Worm (Caenorhabditis elegans) whole organism, late embryonic: Measurements from ENCODE around the gene snx-6.

Source experiments
- C08G9.2 ChIP-seq: sonication (generic microtip); optimal IDR thresholded peaks from 2 replicates; lab custom pipeline; 2016; ENCODE audit warnings: mild to moderate bottlenecking, missing genetic modification characterization, moderate library complexity, missing compliant biosample characterization
- C38D4.7 ChIP-seq: fragments of 200-800 bp; sonication (Bioruptor generic); optimal IDR thresholded peaks from 2 replicates; lab custom pipeline; 2018; ENCODE audit warnings: mild to moderate bottlenecking, missing genetic modification characterization, moderate library complexity, missing compliant biosample characterization
- Y22D7AL.16 ChIP-seq: sonication (generic microtip); optimal IDR thresholded peaks from 2 replicates; lab custom pipeline; 2016; ENCODE audit warnings: missing genetic modification characterization, missing compliant biosample characterization
- ama-1 ChIP-seq: fragments of 150-350 bp; optimal IDR thresholded peaks from 2 replicates; lab custom pipeline; 2014
- ceh-19 ChIP-seq: fragments of 200-800 bp; sonication (Bioruptor generic); optimal IDR thresholded peaks from 2 replicates; lab custom pipeline; 2018; ENCODE audit warnings: mild to moderate bottlenecking, missing genetic modification characterization, missing compliant biosample characterization
- ceh-22 ChIP-seq: sonication (generic microtip); optimal IDR thresholded peaks from 2 replicates; lab custom pipeline; 2017; ENCODE audit warnings: missing biosample characterization, missing genetic modification characterization
- ceh-30 ChIP-seq: fragments of 150-350 bp; optimal IDR thresholded peaks from 2 replicates; lab custom pipeline; 2014; ENCODE audit warnings: missing biosample characterization, missing genetic modification characterization
- ceh-48 ChIP-seq: sonication (generic microtip); optimal IDR thresholded peaks from 2 replicates; lab custom pipeline; 2016; ENCODE audit warnings: missing genetic modification characterization, inconsistent platforms, missing compliant biosample characterization
- ceh-9 ChIP-seq: sonication (generic microtip); optimal IDR thresholded peaks from 2 replicates; lab custom pipeline; 2016; ENCODE audit warnings: mild to moderate bottlenecking, missing genetic modification characterization, inconsistent platforms, missing compliant biosample characterization
- dmd-4 ChIP-seq: sonication (generic microtip); optimal IDR thresholded peaks from 2 replicates; lab custom pipeline; 2016; ENCODE audit warnings: borderline replicate concordance, missing genetic modification characterization, missing compliant biosample characterization
- elt-2 ChIP-seq: sonication (generic microtip); optimal IDR thresholded peaks from 2 replicates; lab custom pipeline; 2016; ENCODE audit warnings: missing genetic modification reagents, missing genetic modification characterization, missing compliant biosample characterization
- elt-4 ChIP-seq: sonication (generic microtip); optimal IDR thresholded peaks from 2 replicates; lab custom pipeline; 2016; ENCODE audit warnings: missing genetic modification characterization, missing compliant biosample characterization
- fkh-6 ChIP-seq: sonication (generic microtip); optimal IDR thresholded peaks from 2 replicates; lab custom pipeline; 2016; ENCODE audit warnings: missing genetic modification characterization, missing compliant biosample characterization
- gmeb-2 ChIP-seq: sonication (generic microtip); optimal IDR thresholded peaks from 2 replicates; lab custom pipeline; 2016; ENCODE audit warnings: missing genetic modification characterization, inconsistent platforms, missing compliant biosample characterization
- hlh-13 ChIP-seq: fragments of 200-800 bp; sonication (Bioruptor generic); optimal IDR thresholded peaks from 2 replicates; lab custom pipeline; 2018; ENCODE audit warnings: mild to moderate bottlenecking, missing genetic modification characterization, missing compliant biosample characterization
- hlh-6 ChIP-seq: sonication (generic microtip); optimal IDR thresholded peaks from 2 replicates; lab custom pipeline; 2016; ENCODE audit warnings: missing genotype, missing genetic modification characterization, missing compliant biosample characterization
- lim-6 ChIP-seq: sonication (generic microtip); optimal IDR thresholded peaks from 2 replicates; lab custom pipeline; 2016; ENCODE audit warnings: missing genetic modification characterization, missing compliant biosample characterization
- mec-3 ChIP-seq: sonication (generic microtip); optimal IDR thresholded peaks from 2 replicates; lab custom pipeline; 2016; ENCODE audit warnings: borderline replicate concordance, missing genetic modification characterization, missing compliant biosample characterization
- nfya-1 ChIP-seq: sonication (generic microtip); optimal IDR thresholded peaks from 2 replicates; lab custom pipeline; 2017; ENCODE audit warnings: missing genetic modification characterization, mild to moderate bottlenecking, missing compliant biosample characterization, antibody characterized with exemption, moderate library complexity
- nhr-11 ChIP-seq: fragments of 150-350 bp; optimal IDR thresholded peaks from 2 replicates; lab custom pipeline; 2014; ENCODE audit warnings: missing biosample characterization, missing genetic modification characterization
- pag-3 ChIP-seq: sonication (generic microtip); optimal IDR thresholded peaks from 2 replicates; lab custom pipeline; 2016; ENCODE audit warnings: missing compliant biosample characterization, missing genetic modification characterization, borderline replicate concordance
- pat-9 ChIP-seq: fragments of 200-800 bp; sonication (Bioruptor generic); optimal IDR thresholded peaks from 2 replicates; lab custom pipeline; 2018; ENCODE audit warnings: mild to moderate bottlenecking, missing genetic modification characterization, moderate library complexity, missing compliant biosample characterization
- pha-2 ChIP-seq: sonication (generic microtip); optimal IDR thresholded peaks from 2 replicates; lab custom pipeline; 2017; ENCODE audit warnings: mild to moderate bottlenecking, missing genetic modification characterization, missing compliant biosample characterization
- pros-1 ChIP-seq: fragments of 150-350 bp; optimal IDR thresholded peaks from 2 replicates; lab custom pipeline; 2014; ENCODE audit warnings: missing biosample characterization, missing genetic modification reagents, missing genetic modification characterization
- ref-2 ChIP-seq: sonication (generic microtip); optimal IDR thresholded peaks from 2 replicates; lab custom pipeline; 2016; ENCODE audit warnings: missing genetic modification characterization, missing compliant biosample characterization
- rnt-1 ChIP-seq: sonication (generic microtip); optimal IDR thresholded peaks from 2 replicates; lab custom pipeline; 2016; ENCODE audit warnings: missing genetic modification characterization, missing compliant biosample characterization
- sdc-2 ChIP-seq: sonication (generic microtip); optimal IDR thresholded peaks from 2 replicates; lab custom pipeline; 2016; ENCODE audit warnings: missing genotype, missing genetic modification characterization, missing compliant biosample characterization
- sox-2 ChIP-seq: fragments of 200-800 bp; sonication (Bioruptor generic); IDR thresholded peaks from 2 replicates; pipeline ENCODE4 v1.3.6; 2022; ENCODE audit warnings: missing genetic modification reagents, missing genetic modification characterization, missing compliant biosample characterization
- syd-9 ChIP-seq: sonication (generic microtip); optimal IDR thresholded peaks from 2 replicates; lab custom pipeline; 2016; ENCODE audit warnings: mild to moderate bottlenecking, missing genetic modification characterization, moderate library complexity, missing compliant biosample characterization
- ttx-3 ChIP-seq: sonication (generic microtip); optimal IDR thresholded peaks from 2 replicates; lab custom pipeline; 2016; ENCODE audit warnings: missing genetic modification reagents, missing genetic modification characterization, missing compliant biosample characterization
- unc-3 ChIP-seq, 2 experiments: fragments of 200-800 bp in 1 of 2; sonication (Bioruptor generic) in 1 of 2; sonication (generic microtip) in 1 of 2; conservative IDR thresholded peaks in 1 of 2; optimal IDR thresholded peaks in 1 of 2; 2 replicates each; pipeline versions ENCODE4 v1.3.6 to Lab custom; 2016 to 2022; ENCODE audit warnings: missing compliant biosample characterization in 2 of 2, missing genetic modification characterization in 2 of 2, missing genetic modification reagents in 1 of 2
- unc-42 ChIP-seq: sonication (generic microtip); optimal IDR thresholded peaks from 2 replicates; lab custom pipeline; 2016; ENCODE audit warnings: missing genotype, missing genetic modification characterization, missing compliant biosample characterization
- unc-86 ChIP-seq: sonication (generic microtip); optimal IDR thresholded peaks from 2 replicates; lab custom pipeline; 2016; ENCODE audit warnings: missing genetic modification characterization, missing compliant biosample characterization

The snx-6 gene

ce11 chrV:17985960-17986359 lies 6.1 kb upstream of the snx-6 start, which contains the start of gene Y59A8B.21:
Gene Y59A8B.21, plus strand, starts transcription at chrV:17986260.
- TF ChIP-seq ceh-19 (no peak), syd-9 (tag; lab: Kevin White, UChicago) (no peak), ama-1 (no peak), gmeb-2 (tag; lab: Kevin White, UChicago) (no peak), pros-1 (no peak), sdc-2 (tag; lab: Kevin White, UChicago) (no peak), C38D4.7 (GFP tag; lab: Kevin White, UChicago) (no peak)

DNA sequence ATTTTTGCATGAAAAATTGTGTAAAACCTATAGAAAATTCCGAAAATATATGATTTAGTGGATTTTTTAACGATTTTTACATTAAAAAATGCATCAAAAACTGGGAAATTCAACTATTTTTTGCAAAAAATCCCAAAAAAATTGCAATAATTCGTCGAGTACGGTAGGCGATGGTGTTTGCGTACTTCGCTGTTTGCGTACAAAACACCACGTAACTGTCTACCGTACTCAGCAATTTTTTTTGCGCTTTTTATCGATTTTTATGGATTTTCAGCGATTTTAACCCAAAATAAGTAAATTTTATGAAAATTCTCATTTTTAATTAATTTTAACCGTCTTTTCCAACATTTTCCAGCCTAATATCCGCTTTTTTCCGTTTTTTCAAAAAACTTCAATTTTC lies 3.1 kb upstream of the snx-6 start:
- TF ChIP-seq unc-86 (tag; lab: Kevin White, UChicago), result no peak

- TF ChIP-seq ceh-48 (peak; percentile 79), nfya-1 (peak; percentile 28), lim-6 (tag; lab: Kevin White, UChicago) (no peak)
Observed at ce11 chrV:17981732-17982131, 1.9 kb upstream of the snx-6 start.

ce11 chrV:17978207-17978606 lies 1.7 kb downstream of the snx-6 start:
- TF ChIP-seq elt-2 (peak; percentile 52), mec-3 (tag; lab: Kevin White, UChicago) (no peak)

- TF ChIP-seq ceh-19 (no peak), unc-3 (GFP tag; conservative IDR thresholded peaks at IDR 0.05; lab: Robert Waterston, UW) (no peak), unc-3 (tag; optimal IDR thresholded peaks at IDR 0.05; lab: Kevin White, UChicago) (no peak), ceh-9 (no peak), rnt-1 (tag; lab: Kevin White, UChicago) (no peak), hlh-13 (GFP tag; lab: Kevin White, UChicago) (no peak), pha-2 (no peak), sox-2 (GFP tag; lab: Robert Waterston, UW) (no peak), ceh-30 (tag; lab: Kevin White, UChicago) (no peak), ama-1 (no peak)
Observed at ce11 chrV:17966747-17967146, 13.1 kb downstream of the snx-6 start, which contains the start of gene gck-3. Gene gck-3, minus strand, starts transcription at chrV:17966847.

ce11 chrV:17962500-17962899 lies 17.4 kb downstream of the snx-6 start:
- no peak for TF ChIP-seq C08G9.2
- TF ChIP-seq syd-9 (tag; lab: Kevin White, UChicago), result no peak
- no peak for TF ChIP-seq ceh-22
- no peak for TF ChIP-seq unc-3 (GFP tag; conservative IDR thresholded peaks at IDR 0.05; lab: Robert Waterston, UW)
- no peak for TF ChIP-seq unc-3 (tag; optimal IDR thresholded peaks at IDR 0.05; lab: Kevin White, UChicago)
- no peak for TF ChIP-seq unc-42 (tag; lab: Kevin White, UChicago)
- no peak for TF ChIP-seq Y22D7AL.16 (tag; lab: Kevin White, UChicago)
- no peak for TF ChIP-seq hlh-6 (tag; lab: Kevin White, UChicago)
- no peak for TF ChIP-seq dmd-4 (tag; lab: Kevin White, UChicago)
- peak; percentile 68 for TF ChIP-seq elt-4
- TF ChIP-seq pag-3 (tag; lab: Kevin White, UChicago), result peak; percentile 73
- TF ChIP-seq pat-9 (tag; lab: Kevin White, UChicago), result no peak
- TF ChIP-seq lim-6 (tag; lab: Kevin White, UChicago), result no peak
- TF ChIP-seq sox-2 (GFP tag; lab: Robert Waterston, UW), result no peak

- no peak for TF ChIP-seq nhr-11 (tag; lab: Kevin White, UChicago)
- no peak for TF ChIP-seq ref-2 (tag; lab: Kevin White, UChicago)
- no peak for TF ChIP-seq ttx-3 (tag; lab: Kevin White, UChicago)
- TF ChIP-seq fkh-6, result no peak
Observed at ce11 chrV:17956109-17956508, 23.8 kb downstream of the snx-6 start.
